Worm (Caenorhabditis elegans) whole organism, mixed stage, embryonic: ENCODE results near the gene exc-5.

Experiments
- bed-3 ChIP-seq: fragments of 200-800 bp; sonication (Bioruptor generic); optimal IDR thresholded peaks from 3 replicates; lab custom pipeline; 2018; ENCODE audit warnings: mild to moderate bottlenecking, missing genetic modification characterization, moderate library complexity, missing compliant biosample characterization
- blmp-1 ChIP-seq: fragments of 150-350 bp; optimal IDR thresholded peaks from 2 replicates; lab custom pipeline; 2014; ENCODE audit warnings: missing biosample characterization, missing genetic modification characterization
- ceh-43 ChIP-seq: fragments of 200-800 bp; sonication (Bioruptor generic); optimal IDR thresholded peaks from 2 replicates; lab custom pipeline; 2018; ENCODE audit warnings: mild to moderate bottlenecking, missing genetic modification characterization, moderate library complexity, missing compliant biosample characterization
- ceh-83 ChIP-seq: fragments of 200-800 bp; sonication (Bioruptor generic); optimal IDR thresholded peaks from 2 replicates; lab custom pipeline; 2018; ENCODE audit warnings: mild to moderate bottlenecking, missing genetic modification characterization, missing compliant biosample characterization
- ces-1 ChIP-seq: fragments of 150-350 bp; optimal IDR thresholded peaks from 2 replicates; lab custom pipeline; 2014; ENCODE audit warnings: missing biosample characterization, missing genetic modification reagents, missing genetic modification characterization
- cnd-1 ChIP-seq: fragments of 200-800 bp; sonication (Bioruptor generic); optimal IDR thresholded peaks from 2 replicates; lab custom pipeline; 2018; ENCODE audit warnings: mild to moderate bottlenecking, missing genetic modification characterization, missing compliant biosample characterization
- drap-1 ChIP-seq: fragments of 200-800 bp; sonication (Bioruptor generic); optimal IDR thresholded peaks from 3 replicates; lab custom pipeline; 2018; ENCODE audit warnings: mild to moderate bottlenecking, missing genetic modification characterization, missing compliant biosample characterization
- elt-1 ChIP-seq: sonication (generic microtip); optimal IDR thresholded peaks from 2 replicates; lab custom pipeline; 2017; ENCODE audit warnings: missing genetic modification characterization, mild to moderate bottlenecking, missing compliant biosample characterization, antibody characterized with exemption, moderate library complexity, borderline replicate concordance; ENCODE audit not compliant: insufficient read depth
- elt-3 ChIP-seq: fragments of 150-350 bp; optimal IDR thresholded peaks from 2 replicates; lab custom pipeline; 2014; ENCODE audit warnings: missing biosample characterization, missing genetic modification characterization
- flh-1 ChIP-seq: fragments of 200-800 bp; sonication (Bioruptor generic); optimal IDR thresholded peaks from 2 replicates; lab custom pipeline; 2018; ENCODE audit warnings: mild to moderate bottlenecking, missing genetic modification characterization, moderate library complexity, missing compliant biosample characterization
- ham-2 ChIP-seq: fragments of 200-800 bp; sonication (Bioruptor generic); optimal IDR thresholded peaks from 2 replicates; lab custom pipeline; 2018; ENCODE audit warnings: mild to moderate bottlenecking, missing genetic modification characterization, missing compliant biosample characterization
- hlh-1 ChIP-seq: fragments of 150-350 bp; optimal IDR thresholded peaks from 2 replicates; lab custom pipeline; 2014; ENCODE audit warnings: missing biosample characterization, missing genetic modification reagents, missing genetic modification characterization
- lin-13 ChIP-seq: fragments of 150-350 bp; optimal IDR thresholded peaks from 2 replicates; lab custom pipeline; 2014; ENCODE audit warnings: missing biosample characterization, missing genetic modification characterization
- lsy-2 ChIP-seq: fragments of 150-350 bp; optimal IDR thresholded peaks from 2 replicates; lab custom pipeline; 2014; ENCODE audit warnings: missing biosample characterization, missing genetic modification characterization
- mab-5 ChIP-seq: fragments of 150-350 bp; optimal IDR thresholded peaks from 2 replicates; lab custom pipeline; 2014; ENCODE audit warnings: missing biosample characterization, missing genetic modification characterization
- mep-1 ChIP-seq: fragments of 150-350 bp; optimal IDR thresholded peaks from 2 replicates; lab custom pipeline; 2017; ENCODE audit warnings: missing biosample characterization, missing genetic modification reagents, missing genetic modification characterization, inconsistent platforms
- mls-2 ChIP-seq: sonication (generic microtip); optimal IDR thresholded peaks from 2 replicates; lab custom pipeline; 2016; ENCODE audit warnings: mild to moderate bottlenecking, missing genetic modification characterization, moderate library complexity, missing compliant biosample characterization
- nhr-12 ChIP-seq: fragments of 150-350 bp; optimal IDR thresholded peaks from 2 replicates; lab custom pipeline; 2014; ENCODE audit warnings: missing biosample characterization, missing genetic modification characterization
- nhr-2 ChIP-seq: fragments of 150-350 bp; optimal IDR thresholded peaks from 2 replicates; lab custom pipeline; 2014; ENCODE audit warnings: missing biosample characterization, missing genetic modification characterization
- nhr-237 ChIP-seq: fragments of 150-350 bp; optimal IDR thresholded peaks from 2 replicates; lab custom pipeline; 2014; ENCODE audit warnings: missing biosample characterization, missing genetic modification characterization
- nhr-28 ChIP-seq: fragments of 150-350 bp; optimal IDR thresholded peaks from 2 replicates; lab custom pipeline; 2014; ENCODE audit warnings: missing biosample characterization, missing genetic modification characterization
- nhr-76 ChIP-seq: sonication (generic microtip); optimal IDR thresholded peaks from 2 replicates; lab custom pipeline; 2017; ENCODE audit warnings: missing biosample characterization, missing genetic modification characterization
- pha-4 ChIP-seq: fragments of 150-350 bp; optimal IDR thresholded peaks from 2 replicates; lab custom pipeline; 2018; ENCODE audit warnings: missing biosample characterization, missing genetic modification reagents, missing genetic modification characterization
- sem-2 ChIP-seq: fragments of 200-800 bp; sonication (Bioruptor generic); optimal IDR thresholded peaks from 2 replicates; lab custom pipeline; 2018; ENCODE audit warnings: mild to moderate bottlenecking, missing genetic modification characterization, missing compliant biosample characterization
- snpc-4 ChIP-seq: fragments of 150-350 bp; optimal IDR thresholded peaks from 2 replicates; lab custom pipeline; 2014; ENCODE audit warnings: missing biosample characterization, missing genetic modification characterization
- sptf-1 ChIP-seq: sonication (generic microtip); optimal IDR thresholded peaks from 2 replicates; lab custom pipeline; 2017; ENCODE audit warnings: mild to moderate bottlenecking, missing genetic modification characterization, moderate library complexity, missing compliant biosample characterization
- tbx-8 ChIP-seq: fragments of 200-800 bp; sonication (Bioruptor generic); optimal IDR thresholded peaks from 2 replicates; lab custom pipeline; 2018; ENCODE audit warnings: mild to moderate bottlenecking, missing genetic modification characterization, moderate library complexity, missing compliant biosample characterization
- unc-120 ChIP-seq: sonication (generic microtip); optimal IDR thresholded peaks from 2 replicates; lab custom pipeline; 2017; ENCODE audit warnings: missing genetic modification characterization, missing compliant biosample characterization; ENCODE audit not compliant: poor library complexity, severe bottlenecking
- unc-39 ChIP-seq: fragments of 150-350 bp; optimal IDR thresholded peaks from 2 replicates; lab custom pipeline; 2014; ENCODE audit warnings: missing biosample characterization, missing genetic modification characterization
- unc-62 ChIP-seq: fragments of 150-350 bp; optimal IDR thresholded peaks from 2 replicates; lab custom pipeline; 2014; ENCODE audit warnings: missing biosample characterization, missing genetic modification reagents, missing genetic modification characterization
- zip-8 ChIP-seq: fragments of 150-350 bp; optimal IDR thresholded peaks from 2 replicates; lab custom pipeline; 2014; ENCODE audit warnings: missing biosample characterization, missing genetic modification characterization
- ztf-11 ChIP-seq: fragments of 150-350 bp; optimal IDR thresholded peaks from 2 replicates; lab custom pipeline; 2014; ENCODE audit warnings: missing biosample characterization, missing genetic modification characterization

exc-5 gene

ce11 chrIV:8827500-8827899 lies 14.0 kb upstream of the exc-5 start, which contains the start of gene T28C6.7:
T28C6.7 (plus strand) TSS chrIV:8827800.
- TF ChIP-seq hlh-1 (tag; lab: Kevin White, UChicago) (no peak), sem-2 (GFP tag; lab: Kevin White, UChicago) (no peak), lin-13 (tag; lab: Kevin White, UChicago) (no peak), unc-62 (GFP tag; lab: Kevin White, UChicago) (no peak)

- TF ChIP-seq nhr-76 (no peak), pha-4 (tag; lab: Kevin White, UChicago) (no peak), unc-120 (tag; lab: Kevin White, UChicago) (peak; percentile 9)
Measured at ce11 chrIV:8826606-8827000, 13.1 kb upstream of the exc-5 start.

ce11 chrIV:8825997-8826605 lies 12.6 kb upstream of the exc-5 start:
- TF ChIP-seq nhr-28 (no peak), ces-1 (GFP tag; lab: Kevin White, UChicago) (no peak), nhr-237 (no peak), nhr-12 (tag; lab: Kevin White, UChicago) (no peak)

- no peak for TF ChIP-seq mab-5 (tag; lab: Kevin White, UChicago)
- peak; percentile 77 for TF ChIP-seq elt-1 (tag; lab: Kevin White, UChicago)
- peak; percentile 72 for TF ChIP-seq ham-2 (GFP tag; lab: Kevin White, UChicago)
Measured at ce11 chrIV:8824145-8824833, 10.8 kb upstream of the exc-5 start, which contains the start of the genes col-117 and col-3. col-117 (minus strand) TSS chrIV:8824195. col-3 (plus strand) TSS chrIV:8824783.

ce11 chrIV:8822598-8822997 lies 9.1 kb upstream of the exc-5 start:
- TF ChIP-seq bed-3 (GFP tag; lab: Kevin White, UChicago) (no peak), nhr-2 (tag; lab: Kevin White, UChicago) (no peak), elt-3 (tag; lab: Kevin White, UChicago) (no peak), ztf-11 (tag; lab: Kevin White, UChicago) (no peak), nhr-76 (no peak), nhr-12 (tag; lab: Kevin White, UChicago) (no peak), unc-62 (GFP tag; lab: Kevin White, UChicago) (no peak), blmp-1 (no peak), elt-1 (tag; lab: Kevin White, UChicago) (no peak), cnd-1 (tag; lab: Kevin White, UChicago) (no peak), lsy-2 (no peak), ceh-43 (no peak), nhr-237 (no peak), lin-13 (tag; lab: Kevin White, UChicago) (no peak), snpc-4 (tag; lab: Kevin White, UChicago) (no peak), unc-39 (tag; lab: Kevin White, UChicago) (no peak), ceh-83 (GFP tag; lab: Kevin White, UChicago) (no peak), hlh-1 (tag; lab: Kevin White, UChicago) (no peak)

- TF ChIP-seq nhr-2 (tag; lab: Kevin White, UChicago) = no peak
- no peak for TF ChIP-seq unc-39 (tag; lab: Kevin White, UChicago)
- TF ChIP-seq ceh-43 = no peak
- no peak for TF ChIP-seq tbx-8 (GFP tag; lab: Kevin White, UChicago)
- no peak for TF ChIP-seq hlh-1 (tag; lab: Kevin White, UChicago)
Measured at ce11 chrIV:8821147-8821546, 7.7 kb upstream of the exc-5 start, which contains the start of gene T28C6.5. T28C6.5 (plus strand) TSS chrIV:8821447.

ce11 chrIV:8820041-8820440 lies 6.6 kb upstream of the exc-5 start, which contains the start of gene T28C6.3:
T28C6.3 (plus strand) TSS chrIV:8820341.
- TF ChIP-seq mep-1 (tag; lab: Kevin White, UChicago) (no peak), ceh-43 (no peak), drap-1 (no peak), tbx-8 (GFP tag; lab: Kevin White, UChicago) (no peak), ceh-83 (GFP tag; lab: Kevin White, UChicago) (no peak), sptf-1 (tag; lab: Kevin White, UChicago) (no peak), lsy-2 (no peak), ztf-11 (tag; lab: Kevin White, UChicago) (no peak), mls-2 (tag; lab: Kevin White, UChicago) (no peak), nhr-28 (no peak), snpc-4 (tag; lab: Kevin White, UChicago) (no peak), nhr-237 (no peak), flh-1 (GFP tag; lab: Kevin White, UChicago) (no peak), cnd-1 (tag; lab: Kevin White, UChicago) (no peak), sem-2 (GFP tag; lab: Kevin White, UChicago) (no peak), zip-8 (tag; lab: Kevin White, UChicago) (no peak), ham-2 (GFP tag; lab: Kevin White, UChicago) (no peak)
